1 fruit fly cellular context compared by ENCODE assay signal in the genomic region with DNA sequence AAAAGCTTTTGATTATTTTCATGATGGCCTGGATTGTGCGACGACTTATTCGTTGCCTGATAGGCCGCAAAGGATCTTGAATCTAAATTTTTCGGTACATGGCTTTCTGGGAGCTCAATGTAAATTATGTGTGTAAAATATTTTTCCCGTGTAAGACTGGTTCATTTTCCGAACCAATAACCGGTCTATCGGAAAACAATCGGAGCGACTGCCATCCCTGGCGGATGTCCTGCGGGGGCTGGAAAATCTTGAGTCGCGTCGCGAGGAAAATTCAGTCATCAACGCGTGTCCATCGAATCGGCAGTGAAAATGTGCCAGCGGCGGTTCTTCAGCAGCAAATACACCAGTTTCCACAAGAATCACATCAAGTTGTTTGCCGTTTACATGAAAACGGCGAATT.
TF ChIP-seq lines count a peak whose summit lies in the region.

A gene (plus strand): TSS at position 243 of the 400 bp plus-strand sequence.
A gene (plus strand): TSS at position 243 of the 400 bp plus-strand sequence.

TF ChIP-seq in whole organism, embryonic, 481 proteins besides CTCF, POLR2A, EP300 and RAD21 (continued from another document and continues in another):
- TF ChIP-seq Stat92E (GFP tag; optimal IDR thresholded peaks at IDR 0.05; lab: Kevin White, UChicago): peak in 1 of 3 experiments; percentile 22
- TF ChIP-seq Nf-YC (tag; optimal IDR thresholded peaks at IDR 0.05; lab: Kevin White, UChicago): no peak
- TF ChIP-seq GATAe (GFP tag; conservative IDR thresholded peaks at IDR 0.05; lab: Robert Waterston, UW): no peak
- no peak for TF ChIP-seq CG31441 (GFP tag; IDR thresholded peaks at IDR 0.05; lab: Robert Waterston, UW)
- no peak for TF ChIP-seq CG11723 (GFP tag; optimal IDR thresholded peaks at IDR 0.05; lab: Kevin White, UChicago)
- TF ChIP-seq klu (GFP tag; IDR thresholded peaks at IDR 0.05; lab: Robert Waterston, UW): no peak
- no peak for TF ChIP-seq zen (tag; optimal IDR thresholded peaks at IDR 0.05; lab: Kevin White, UChicago)
- no peak for TF ChIP-seq PHDP (tag; optimal IDR thresholded peaks at IDR 0.05; lab: Kevin White, UChicago)
- peak; percentile 47; the same call in 2 of the 3 replicates for TF ChIP-seq CG16813 (GFP tag; IDR thresholded peaks at IDR 0.05; lab: Robert Waterston, UW; ENCODE audit: partially characterized antibody)
- peak; percentile 21 for TF ChIP-seq BEAF-32 (GFP tag; optimal IDR thresholded peaks at IDR 0.05; lab: Kevin White, UChicago)
- TF ChIP-seq sens (GFP tag; lab: Kevin White, UChicago): peak; percentile 78
- no peak for TF ChIP-seq CG7556 (GFP tag; optimal IDR thresholded peaks at IDR 0.05; lab: Kevin White, UChicago)
- no peak for TF ChIP-seq CG3065 (GFP tag; optimal IDR thresholded peaks at IDR 0.05; lab: Kevin White, UChicago)
- peak; percentile 18 for TF ChIP-seq YL-1 (GFP tag; optimal IDR thresholded peaks at IDR 0.05; lab: Kevin White, UChicago)
- TF ChIP-seq corto (GFP tag; optimal IDR thresholded peaks at IDR 0.05; lab: Kevin White, UChicago): no peak
- peak; percentile 45 for TF ChIP-seq HLHmδ (GFP tag; optimal IDR thresholded peaks at IDR 0.05; lab: Kevin White, UChicago)
- no peak for TF ChIP-seq CG1792 (GFP tag; optimal IDR thresholded peaks at IDR 0.05; lab: Kevin White, UChicago)
- TF ChIP-seq CG3163 (GFP tag; optimal IDR thresholded peaks at IDR 0.05; lab: Kevin White, UChicago): no peak
- no peak for TF ChIP-seq CG17802 (tag; optimal IDR thresholded peaks at IDR 0.05; lab: Kevin White, UChicago)
- TF ChIP-seq Antp (GFP tag; optimal IDR thresholded peaks at IDR 0.05; lab: Kevin White, UChicago): peak; percentile 11
- TF ChIP-seq wdn (GFP tag; IDR thresholded peaks at IDR 0.05; lab: Robert Waterston, UW): no peak
- TF ChIP-seq sqz (GFP tag; optimal IDR thresholded peaks at IDR 0.05; lab: Kevin White, UChicago): no peak
- no peak for TF ChIP-seq cwo (GFP tag; optimal IDR thresholded peaks at IDR 0.05; lab: Kevin White, UChicago)
- TF ChIP-seq CG12942 (GFP tag; optimal IDR thresholded peaks at IDR 0.05; lab: Kevin White, UChicago): no peak
- TF ChIP-seq CG1603 (tag; optimal IDR thresholded peaks at IDR 0.05; lab: Kevin White, UChicago): peak; percentile 35
- no peak for TF ChIP-seq Dad (GFP tag; optimal IDR thresholded peaks at IDR 0.05; lab: Kevin White, UChicago)
- no peak for TF ChIP-seq CG15269 (tag; optimal IDR thresholded peaks at IDR 0.05; lab: Kevin White, UChicago)
- no peak for TF ChIP-seq CG10274 (GFP tag; optimal IDR thresholded peaks at IDR 0.05; lab: Kevin White, UChicago)
- TF ChIP-seq amos (GFP tag; IDR thresholded peaks at IDR 0.05; lab: Robert Waterston, UW; ENCODE audit: partially characterized antibody): peak; percentile 38; the same call in 1 of the 2 replicates
- TF ChIP-seq CG8290 (GFP tag; optimal IDR thresholded peaks at IDR 0.05; lab: Kevin White, UChicago): no peak
- peak in 1 of 2 experiments; percentile 31 for TF ChIP-seq CG8290 (tag; optimal IDR thresholded peaks at IDR 0.05; lab: Kevin White, UChicago)
- TF ChIP-seq mam (GFP tag; optimal IDR thresholded peaks at IDR 0.05; lab: Kevin White, UChicago): no peak
- TF ChIP-seq prd (optimal IDR thresholded peaks at IDR 0.05; lab: Kevin White, UChicago): no peak
- TF ChIP-seq prd (GFP tag; IDR thresholded peaks at IDR 0.05; lab: Robert Waterston, UW): 0 out of 3 replicates have a peak, but pooled peaks have one; percentile 32
- TF ChIP-seq nerfin-1 (tag; optimal IDR thresholded peaks at IDR 0.05; lab: Kevin White, UChicago): peak; percentile 5
- TF ChIP-seq CG15514 (GFP tag; optimal IDR thresholded peaks at IDR 0.05; lab: Kevin White, UChicago): peak; percentile 98
- TF ChIP-seq ham (GFP tag; IDR thresholded peaks at IDR 0.05; lab: Robert Waterston, UW): no peak
- no peak for TF ChIP-seq ken (GFP tag; IDR thresholded peaks at IDR 0.05; lab: Robert Waterston, UW)
- TF ChIP-seq zf30C (GFP tag; optimal IDR thresholded peaks at IDR 0.05; lab: Kevin White, UChicago): peak; percentile 90
- no peak for TF ChIP-seq ara (GFP tag; IDR thresholded peaks at IDR 0.05; lab: Robert Waterston, UW)
- peak; percentile 36 for TF ChIP-seq gfzf (GFP tag; optimal IDR thresholded peaks at IDR 0.05; lab: Kevin White, UChicago)
- TF ChIP-seq Taf1 (GFP tag; IDR thresholded peaks at IDR 0.05; lab: Robert Waterston, UW): no peak
- no peak for TF ChIP-seq CG31388 (GFP tag; optimal IDR thresholded peaks at IDR 0.05; lab: Kevin White, UChicago)
- TF ChIP-seq Jarid2 (GFP tag; optimal IDR thresholded peaks at IDR 0.05; lab: Kevin White, UChicago): peak; percentile 23
- TF ChIP-seq CG8089 (GFP tag; optimal IDR thresholded peaks at IDR 0.05; lab: Kevin White, UChicago): no peak
- no peak for TF ChIP-seq salm (tag; optimal IDR thresholded peaks at IDR 0.05; lab: Kevin White, UChicago)
- 0 out of 2 replicates have a peak, but pooled peaks have one; percentile 16 for TF ChIP-seq slbo (GFP tag; IDR thresholded peaks at IDR 0.05; lab: Robert Waterston, UW)
- TF ChIP-seq Ravus (GFP tag; IDR thresholded peaks at IDR 0.05; lab: Robert Waterston, UW): no peak
- TF ChIP-seq sd (tag; optimal IDR thresholded peaks at IDR 0.05; lab: Kevin White, UChicago): no peak
- no peak for TF ChIP-seq Dll (GFP tag; IDR thresholded peaks at IDR 0.05; lab: Robert Waterston, UW; ENCODE audit: partially characterized antibody)
- no peak for TF ChIP-seq HLH4C (GFP tag; IDR thresholded peaks at IDR 0.05; lab: Robert Waterston, UW; ENCODE audit: partially characterized antibody)
- TF ChIP-seq phol (tag; optimal IDR thresholded peaks at IDR 0.05; lab: Kevin White, UChicago): peak; percentile 10
- no peak for TF ChIP-seq gce (GFP tag; IDR thresholded peaks at IDR 0.05; lab: Robert Waterston, UW)
- TF ChIP-seq CG7928 (GFP tag; optimal IDR thresholded peaks at IDR 0.05; lab: Kevin White, UChicago): peak; percentile 83
- TF ChIP-seq CG8478 (optimal IDR thresholded peaks at IDR 0.05; lab: Kevin White, UChicago): no peak
- TF ChIP-seq bsh (GFP tag; optimal IDR thresholded peaks at IDR 0.05; lab: Kevin White, UChicago): peak in 1 of 2 experiments; percentile 16
- TF ChIP-seq Sox100B (GFP tag; optimal IDR thresholded peaks at IDR 0.05; lab: Kevin White, UChicago): no peak
- no peak for TF ChIP-seq CG6765 (GFP tag; optimal IDR thresholded peaks at IDR 0.05; lab: Kevin White, UChicago)
- TF ChIP-seq E2f2 (GFP tag; IDR thresholded peaks at IDR 0.05; lab: Robert Waterston, UW): peak; percentile 8; the same call in 1 of the 2 replicates
- no peak for TF ChIP-seq CG16815 (GFP tag; optimal IDR thresholded peaks at IDR 0.05; lab: Kevin White, UChicago)
- TF ChIP-seq Xrp1 (GFP tag; IDR thresholded peaks at IDR 0.05; lab: Robert Waterston, UW): no peak; the same call in 1 of the 2 replicates
- no peak for TF ChIP-seq Elba2 (GFP tag; optimal IDR thresholded peaks at IDR 0.05; lab: Kevin White, UChicago)
- peak; percentile 11 for TF ChIP-seq CG8924 (tag; optimal IDR thresholded peaks at IDR 0.05; lab: Kevin White, UChicago)
- TF ChIP-seq Lpt (GFP tag; optimal IDR thresholded peaks at IDR 0.05; lab: Kevin White, UChicago): no peak
- TF ChIP-seq CG11093 (GFP tag; IDR thresholded peaks at IDR 0.05; lab: Robert Waterston, UW): no peak
- TF ChIP-seq CG8765 (GFP tag; IDR thresholded peaks at IDR 0.05; lab: Robert Waterston, UW): no peak
- no peak for TF ChIP-seq CG13287 (GFP tag; IDR thresholded peaks at IDR 0.05; lab: Robert Waterston, UW; ENCODE audit: partially characterized antibody)
- no peak for TF ChIP-seq sob (GFP tag; IDR thresholded peaks at IDR 0.05; lab: Robert Waterston, UW)
- no peak for TF ChIP-seq CG2202 (tag; optimal IDR thresholded peaks at IDR 0.05; lab: Kevin White, UChicago)
- no peak for TF ChIP-seq CG2678 (tag; optimal IDR thresholded peaks at IDR 0.05; lab: Kevin White, UChicago)
- no peak for TF ChIP-seq D19A (tag; optimal IDR thresholded peaks at IDR 0.05; lab: Kevin White, UChicago)
- no peak for TF ChIP-seq CG17385 (GFP tag; optimal IDR thresholded peaks at IDR 0.05; lab: Kevin White, UChicago)
- peak; percentile 60; the same call in 1 of the 3 replicates for TF ChIP-seq ci (GFP tag; IDR thresholded peaks at IDR 0.05; lab: Robert Waterston, UW)
- no peak for TF ChIP-seq dimm (GFP tag; IDR thresholded peaks at IDR 0.05; lab: Robert Waterston, UW)
- no peak for TF ChIP-seq ap (GFP tag; IDR thresholded peaks at IDR 0.05; lab: Robert Waterston, UW)
- peak; percentile 25 for TF ChIP-seq Hmr (GFP tag; optimal IDR thresholded peaks at IDR 0.05; lab: Kevin White, UChicago)
- TF ChIP-seq inv (GFP tag; IDR thresholded peaks at IDR 0.05; lab: Robert Waterston, UW; ENCODE audit: partially characterized antibody): no peak
- TF ChIP-seq Hand (GFP tag; optimal IDR thresholded peaks at IDR 0.05; lab: Kevin White, UChicago): no peak
- peak; percentile 62 for TF ChIP-seq stwl (tag; optimal IDR thresholded peaks at IDR 0.05; lab: Kevin White, UChicago)
- TF ChIP-seq B-H1 (GFP tag; IDR thresholded peaks at IDR 0.05; lab: Robert Waterston, UW): 0 out of 3 replicates have a peak, but pooled peaks have one; percentile 16
- peak; percentile 19 for TF ChIP-seq Fer1 (GFP tag; optimal IDR thresholded peaks at IDR 0.05; lab: Kevin White, UChicago)
- no peak for TF ChIP-seq CG14667 (GFP tag; IDR thresholded peaks at IDR 0.05; lab: Robert Waterston, UW)
- TF ChIP-seq gcm2 (GFP tag; optimal IDR thresholded peaks at IDR 0.05; lab: Kevin White, UChicago): no peak
- peak; percentile 76 for TF ChIP-seq Med (GFP tag; lab: Kevin White, UChicago)
- TF ChIP-seq sens-2 (GFP tag; IDR thresholded peaks at IDR 0.05; lab: Robert Waterston, UW): no peak
- peak; percentile 31; the same call in 1 of the 2 replicates for TF ChIP-seq Bgb (GFP tag; IDR thresholded peaks at IDR 0.05; lab: Robert Waterston, UW; ENCODE audit: partially characterized antibody)
- peak; percentile 28; the same call in 1 of the 2 replicates for TF ChIP-seq onecut (GFP tag; IDR thresholded peaks at IDR 0.05; lab: Robert Waterston, UW)
- TF ChIP-seq pzg (GFP tag; optimal IDR thresholded peaks at IDR 0.05; lab: Kevin White, UChicago): peak; percentile 43
- TF ChIP-seq CG9817 (tag; optimal IDR thresholded peaks at IDR 0.05; lab: Kevin White, UChicago): no peak
- no peak for TF ChIP-seq tup (GFP tag; optimal IDR thresholded peaks at IDR 0.05; lab: Kevin White, UChicago)
- TF ChIP-seq CG14710 (tag; optimal IDR thresholded peaks at IDR 0.05; lab: Kevin White, UChicago): peak; percentile 35
- TF ChIP-seq tna (GFP tag; IDR thresholded peaks at IDR 0.05; lab: Robert Waterston, UW; ENCODE audit: partially characterized antibody): 0 out of 2 replicates have a peak, but pooled peaks have one; percentile 21
- TF ChIP-seq Xbp1 (GFP tag; optimal IDR thresholded peaks at IDR 0.05; lab: Kevin White, UChicago): peak; percentile 4
- no peak for TF ChIP-seq CG17359 (tag; optimal IDR thresholded peaks at IDR 0.05; lab: Kevin White, UChicago)
- TF ChIP-seq Dref (GFP tag; IDR thresholded peaks at IDR 0.05; lab: Robert Waterston, UW): 0 out of 2 replicates have a peak, but pooled peaks have one; percentile 57
- TF ChIP-seq row (GFP tag; IDR thresholded peaks at IDR 0.05; lab: Robert Waterston, UW): peak; percentile 55
- no peak for TF ChIP-seq CG10543 (GFP tag; optimal IDR thresholded peaks at IDR 0.05; lab: Kevin White, UChicago)
- TF ChIP-seq CG2129 (GFP tag; IDR thresholded peaks at IDR 0.05; lab: Robert Waterston, UW; ENCODE audit: partially characterized antibody): no peak
- no peak for TF ChIP-seq CG4404 (GFP tag; IDR thresholded peaks at IDR 0.05; lab: Robert Waterston, UW)
- TF ChIP-seq hkb (optimal IDR thresholded peaks at IDR 0.05; lab: Kevin White, UChicago): no peak
- TF ChIP-seq hkb (GFP tag; IDR thresholded peaks at IDR 0.05; lab: Robert Waterston, UW): no peak
- TF ChIP-seq CG11560 (tag; IDR thresholded peaks at IDR 0.05; lab: Robert Waterston, UW): no peak
- peak; percentile 1 for TF ChIP-seq Meics (GFP tag; optimal IDR thresholded peaks at IDR 0.05; lab: Kevin White, UChicago)
- TF ChIP-seq z (GFP tag; IDR thresholded peaks at IDR 0.05; lab: Robert Waterston, UW): no peak
- peak; percentile 21 for TF ChIP-seq CG2120 (GFP tag; optimal IDR thresholded peaks at IDR 0.05; lab: Kevin White, UChicago)
- peak; percentile 59 for TF ChIP-seq pros (GFP tag; optimal IDR thresholded peaks at IDR 0.05; lab: Kevin White, UChicago)
- TF ChIP-seq CG7963 (GFP tag; IDR thresholded peaks at IDR 0.05; lab: Robert Waterston, UW; ENCODE audit: partially characterized antibody): 0 out of 3 replicates have a peak, but pooled peaks have one; percentile 17
- TF ChIP-seq CG8281 (tag; optimal IDR thresholded peaks at IDR 0.05; lab: Kevin White, UChicago): no peak
- TF ChIP-seq HmgZ (tag; optimal IDR thresholded peaks at IDR 0.05; lab: Kevin White, UChicago): no peak
- TF ChIP-seq dpn (GFP tag; optimal IDR thresholded peaks at IDR 0.05; lab: Kevin White, UChicago): no peak
- TF ChIP-seq CG2199 (GFP tag; IDR thresholded peaks at IDR 0.05; lab: Robert Waterston, UW): peak; percentile 68
- TF ChIP-seq exex (tag; optimal IDR thresholded peaks at IDR 0.05; lab: Kevin White, UChicago): no peak
- TF ChIP-seq repo (GFP tag; optimal IDR thresholded peaks at IDR 0.05; lab: Kevin White, UChicago): no peak
- no peak for TF ChIP-seq caup (GFP tag; optimal IDR thresholded peaks at IDR 0.05; lab: Kevin White, UChicago; ENCODE audit: severe bottlenecking)
- no peak for TF ChIP-seq ttk (GFP tag; IDR thresholded peaks at IDR 0.05; lab: Robert Waterston, UW)
- no peak for TF ChIP-seq fd102C (GFP tag; optimal IDR thresholded peaks at IDR 0.05; lab: Kevin White, UChicago)
- no peak for TF ChIP-seq az2 (GFP tag; optimal IDR thresholded peaks at IDR 0.05; lab: Kevin White, UChicago)
- peak; percentile 58 for TF ChIP-seq Ets97D (GFP tag; optimal IDR thresholded peaks at IDR 0.05; lab: Kevin White, UChicago)
- no peak for TF ChIP-seq chn (GFP tag; optimal IDR thresholded peaks at IDR 0.05; lab: Kevin White, UChicago)
- peak; percentile 6 for TF ChIP-seq CG4424 (GFP tag; optimal IDR thresholded peaks at IDR 0.05; lab: Kevin White, UChicago)
- TF ChIP-seq CG10267 (tag; optimal IDR thresholded peaks at IDR 0.05; lab: Kevin White, UChicago): peak; percentile 30
- no peak for TF ChIP-seq dysf (GFP tag; IDR thresholded peaks at IDR 0.05; lab: Robert Waterston, UW)
- no peak for TF ChIP-seq CG1832 (GFP tag; optimal IDR thresholded peaks at IDR 0.05; lab: Kevin White, UChicago)
- peak; percentile 57 for TF ChIP-seq Lhr (GFP tag; optimal IDR thresholded peaks at IDR 0.05; lab: Kevin White, UChicago)
- TF ChIP-seq gem (tag; optimal IDR thresholded peaks at IDR 0.05; lab: Kevin White, UChicago): no peak
- TF ChIP-seq scrt (GFP tag; optimal IDR thresholded peaks at IDR 0.05; lab: Kevin White, UChicago): peak; percentile 5
- TF ChIP-seq CG34422 (GFP tag; IDR thresholded peaks at IDR 0.05; lab: Robert Waterston, UW): 0 out of 3 replicates have a peak, but pooled peaks have one; percentile 51
